Fruit fly (Drosophila melanogaster) whole organism, embryonic: ENCODE data around the gene CG43658.

Experiments used
- Awh ChIP-seq: fragments of 200-800 bp; sonication (Bioruptor generic); IDR thresholded peaks from 2 replicates; pipeline ENCODE4, ENCODE4 v1.3.6; 2022; ENCODE audit warnings: missing biosample characterization, missing genetic modification characterization
- CG10321 ChIP-seq: fragments of 200-800 bp; sonication (Bioruptor generic); IDR thresholded peaks from 2 replicates; pipeline ENCODE4 v1.3.6; 2022; ENCODE audit warnings: missing biosample characterization, missing genetic modification characterization
- CG11398 ChIP-seq: fragments of 200-800 bp; sonication (Bioruptor generic); optimal IDR thresholded peaks from 2 replicates; lab custom pipeline; 2016; ENCODE audit warnings: missing biosample characterization, missing genetic modification characterization
- CG11504 ChIP-seq: fragments of 200-800 bp; sonication (Bioruptor generic); optimal IDR thresholded peaks from 3 replicates; lab custom pipeline; 2019; ENCODE audit warnings: missing biosample characterization, mild to moderate bottlenecking, missing genetic modification characterization, moderate library complexity
- CG12104 ChIP-seq: fragments of 200-800 bp; sonication (Bioruptor generic); optimal IDR thresholded peaks from 3 replicates; lab custom pipeline; 2016; ENCODE audit warnings: missing biosample characterization, missing genetic modification characterization
- CG12391 ChIP-seq: fragments of 200-800 bp; sonication (Bioruptor generic); optimal IDR thresholded peaks from 3 replicates; lab custom pipeline; 2018; ENCODE audit warnings: missing biosample characterization, mild to moderate bottlenecking, missing genetic modification characterization, moderate library complexity
- CG12942 ChIP-seq: fragments of 200-800 bp; sonication (Bioruptor generic); optimal IDR thresholded peaks from 3 replicates; lab custom pipeline; 2016; ENCODE audit warnings: missing biosample characterization, missing genetic modification characterization
- CG13775 ChIP-seq: fragments of 200-800 bp; sonication (Bioruptor generic); optimal IDR thresholded peaks from 3 replicates; lab custom pipeline; 2017; ENCODE audit warnings: missing biosample characterization, mild to moderate bottlenecking, missing genetic modification characterization
- CG1603 ChIP-seq: fragments of 200-800 bp; sonication (Bioruptor generic); optimal IDR thresholded peaks from 2 replicates; lab custom pipeline; 2019; ENCODE audit warnings: missing biosample characterization, mild to moderate bottlenecking, missing genetic modification characterization, moderate library complexity
- CG17829 ChIP-seq: fragments of 200-800 bp; optimal IDR thresholded peaks from 2 replicates; lab custom pipeline; 2019; ENCODE audit warnings: missing biosample characterization, mild to moderate bottlenecking, missing genetic modification characterization, moderate library complexity
- CG31365 ChIP-seq: fragments of 200-800 bp; sonication (Bioruptor generic); optimal IDR thresholded peaks from 2 replicates; lab custom pipeline; 2018; ENCODE audit warnings: missing biosample characterization, mild to moderate bottlenecking, missing genetic modification characterization
- CG31441 ChIP-seq: fragments of 200-800 bp; sonication (Bioruptor generic); IDR thresholded peaks from 2 replicates; pipeline ENCODE4 v1.3.6; 2022; ENCODE audit warnings: missing biosample characterization, missing genetic modification characterization
- CG34422 ChIP-seq: fragments of 200-800 bp; sonication (Bioruptor generic); IDR thresholded peaks from 3 replicates; pipeline ENCODE4 v1.3.6; 2022; ENCODE audit warnings: missing biosample characterization, missing genetic modification characterization
- CG3726 ChIP-seq: fragments of 200-800 bp; sonication (Bioruptor generic); IDR thresholded peaks from 3 replicates; pipeline ENCODE4, ENCODE4 v1.3.6; 2022; ENCODE audit warnings: missing biosample characterization, missing genetic modification characterization
- CG6689 ChIP-seq: fragments of 200-800 bp; sonication (Bioruptor generic); IDR thresholded peaks from 2 replicates; pipeline ENCODE4 v1.3.6; 2022; ENCODE audit warnings: missing biosample characterization, missing genetic modification characterization
- CG7271 ChIP-seq: fragments of 200-800 bp; sonication (Bioruptor generic); optimal IDR thresholded peaks from 2 replicates; lab custom pipeline; 2018; ENCODE audit warnings: missing biosample characterization, mild to moderate bottlenecking, missing genetic modification characterization, moderate library complexity
- CG7745 ChIP-seq: fragments of 200-800 bp; sonication (Bioruptor generic); optimal IDR thresholded peaks from 2 replicates; lab custom pipeline; 2018; ENCODE audit warnings: missing biosample characterization, mild to moderate bottlenecking, missing genetic modification characterization, moderate library complexity
- CG9437 ChIP-seq: fragments of 200-800 bp; sonication (Bioruptor generic); optimal IDR thresholded peaks from 2 replicates; lab custom pipeline; 2018; ENCODE audit warnings: missing biosample characterization, mild to moderate bottlenecking, missing genetic modification characterization
- CG9817 ChIP-seq: fragments of 200-800 bp; sonication (Bioruptor generic); optimal IDR thresholded peaks from 2 replicates; lab custom pipeline; 2018; ENCODE audit warnings: missing biosample characterization, mild to moderate bottlenecking, missing genetic modification characterization, moderate library complexity
- Chrac-16 ChIP-seq: fragments of 200-800 bp; sonication (Bioruptor generic); optimal IDR thresholded peaks from 3 replicates; lab custom pipeline; 2016; ENCODE audit warnings: missing biosample characterization, missing genetic modification characterization
- CoRest ChIP-seq: fragments of 200-800 bp; sonication (Bioruptor generic); optimal IDR thresholded peaks from 3 replicates; lab custom pipeline; 2018; ENCODE audit warnings: missing biosample characterization, mild to moderate bottlenecking, missing genetic modification characterization, moderate library complexity
- Dll ChIP-seq: fragments of 200-800 bp; sonication (Bioruptor generic); IDR thresholded peaks from 4 replicates; pipeline ENCODE4 v1.3.6; 2022; ENCODE audit warnings: missing biosample characterization, missing genetic modification characterization; ENCODE audit not compliant: partially characterized antibody
- Drgx ChIP-seq: fragments of 200-800 bp; sonication (Bioruptor generic); IDR thresholded peaks from 2 replicates; pipeline ENCODE4 v1.3.6; 2022; ENCODE audit warnings: missing biosample characterization, missing genetic modification characterization
- H2.0 ChIP-seq: fragments of 200-800 bp; sonication (Bioruptor generic); IDR thresholded peaks from 2 replicates; pipeline ENCODE4 v1.3.6; 2022; ENCODE audit warnings: missing biosample characterization, missing genetic modification characterization
- HLH54F ChIP-seq: fragments of 200-800 bp; sonication (Bioruptor generic); optimal IDR thresholded peaks from 3 replicates; lab custom pipeline; 2016; ENCODE audit warnings: missing biosample characterization, missing genetic modification characterization
- Hr51 ChIP-seq, 2 experiments: fragments of 200-800 bp; sonication (Bioruptor generic); optimal IDR thresholded peaks; 2 replicates in 1 of 2; 3 replicates in 1 of 2; lab custom pipeline; 2016 to 2018; ENCODE audit warnings: missing biosample characterization in 2 of 2, missing genetic modification characterization in 2 of 2, mild to moderate bottlenecking in 1 of 2, moderate library complexity in 1 of 2
- Lim3 ChIP-seq: fragments of 200-800 bp; sonication (Bioruptor generic); IDR thresholded peaks from 2 replicates; pipeline ENCODE4 v1.3.6; 2022; ENCODE audit warnings: missing biosample characterization, missing genetic modification characterization
- Med ChIP-seq: fragments of 200-800 bp; sonication (Bioruptor generic); peaks from one replicate; lab custom pipeline; 2016; ENCODE audit warnings: missing biosample characterization, missing genetic modification characterization, mild to moderate bottlenecking, inconsistent platforms, moderate library complexity
- Meics ChIP-seq: fragments of 200-800 bp; sonication (Bioruptor generic); optimal IDR thresholded peaks from 2 replicates; lab custom pipeline; 2017; ENCODE audit warnings: missing biosample characterization, mild to moderate bottlenecking, missing genetic modification characterization
- Mes4 ChIP-seq: fragments of 200-800 bp; sonication (Bioruptor generic); optimal IDR thresholded peaks from 2 replicates; lab custom pipeline; 2016; ENCODE audit warnings: missing biosample characterization, missing genetic modification characterization
- Optix ChIP-seq: fragments of 200-800 bp; sonication (Bioruptor generic); IDR thresholded peaks from 3 replicates; pipeline ENCODE4 v1.3.6; 2022; ENCODE audit warnings: missing biosample characterization, missing genetic modification characterization
- Ptx1 ChIP-seq: fragments of 200-800 bp; sonication (Bioruptor generic); IDR thresholded peaks from 2 replicates; pipeline ENCODE4 v1.3.6; 2022; ENCODE audit warnings: missing biosample characterization, missing genetic modification characterization
- Scr ChIP-seq: fragments of 200-800 bp; sonication (Bioruptor generic); IDR thresholded peaks from 2 replicates; pipeline ENCODE4 v1.3.6; 2022; ENCODE audit warnings: missing biosample characterization, missing genetic modification characterization; ENCODE audit not compliant: partially characterized antibody
- az2 ChIP-seq: fragments of 200-800 bp; sonication (Bioruptor generic); optimal IDR thresholded peaks from 3 replicates; lab custom pipeline; 2016; ENCODE audit warnings: missing biosample characterization, missing genetic modification characterization
- bsh ChIP-seq, 2 experiments: fragments of 200-800 bp; sonication (Bioruptor generic); optimal IDR thresholded peaks; 2 replicates each; lab custom pipeline; 2017 to 2018; ENCODE audit warnings: mild to moderate bottlenecking in 2 of 2, missing biosample characterization in 2 of 2, missing genetic modification characterization in 2 of 2, moderate library complexity in 1 of 2
- chinmo ChIP-seq: fragments of 200-800 bp; sonication (Bioruptor generic); IDR thresholded peaks from 4 replicates; pipeline ENCODE4 v1.3.6; 2022; ENCODE audit warnings: missing biosample characterization, missing genetic modification characterization; ENCODE audit not compliant: partially characterized antibody
- dati ChIP-seq: fragments of 200-800 bp; sonication (Bioruptor generic); IDR thresholded peaks from 2 replicates; pipeline ENCODE4 v1.3.6; 2022; ENCODE audit warnings: missing biosample characterization, missing genetic modification characterization
- eyg ChIP-seq: fragments of 200-800 bp; sonication (Bioruptor generic); optimal IDR thresholded peaks from 3 replicates; lab custom pipeline; 2016; ENCODE audit warnings: missing biosample characterization, missing genetic modification characterization
- grau ChIP-seq: fragments of 200-800 bp; optimal IDR thresholded peaks from 3 replicates; lab custom pipeline; 2019; ENCODE audit warnings: missing biosample characterization, mild to moderate bottlenecking, missing genetic modification characterization, moderate library complexity
- hkb ChIP-seq, 2 experiments: fragments of 200-800 bp in 1 of 2; fragments of >200 bp in 1 of 2; sonication (Bioruptor generic) in 1 of 2; IDR thresholded peaks in 1 of 2; optimal IDR thresholded peaks in 1 of 2; 2 replicates each; pipeline versions ENCODE4 v1.3.6 to Lab custom; 2017 to 2022; ENCODE audit warnings: missing biosample characterization in 1 of 2, missing genetic modification characterization in 1 of 2
- lbe ChIP-seq: fragments of 200-800 bp; sonication (Bioruptor generic); optimal IDR thresholded peaks from 2 replicates; lab custom pipeline; 2016; ENCODE audit warnings: missing biosample characterization, mild to moderate bottlenecking, missing genetic modification characterization
- lmd ChIP-seq: fragments of 200-800 bp; sonication (Bioruptor generic); IDR thresholded peaks from 2 replicates; pipeline ENCODE4 v1.3.6; 2022; ENCODE audit warnings: missing biosample characterization, missing genetic modification characterization
- luna ChIP-seq: fragments of 200-800 bp; sonication (Bioruptor generic); optimal IDR thresholded peaks from 2 replicates; lab custom pipeline; 2016; ENCODE audit warnings: missing biosample characterization, missing genetic modification characterization
- odd ChIP-seq: fragments of 200-800 bp; sonication (Bioruptor generic); optimal IDR thresholded peaks from 2 replicates; lab custom pipeline; 2017; ENCODE audit warnings: missing biosample characterization, mild to moderate bottlenecking, missing genetic modification characterization
- phol ChIP-seq: fragments of 200-800 bp; sonication (Bioruptor generic); optimal IDR thresholded peaks from 3 replicates; lab custom pipeline; 2018; ENCODE audit warnings: missing biosample characterization, mild to moderate bottlenecking, missing genetic modification characterization, moderate library complexity
- pita ChIP-seq: fragments of 200-800 bp; sonication (Bioruptor generic); optimal IDR thresholded peaks from 2 replicates; lab custom pipeline; 2017; ENCODE audit warnings: missing biosample characterization, mild to moderate bottlenecking, missing genetic modification characterization
- slbo ChIP-seq: fragments of 200-800 bp; sonication (Bioruptor generic); IDR thresholded peaks from 2 replicates; pipeline ENCODE4 v1.3.6; 2022; ENCODE audit warnings: missing biosample characterization, missing genetic modification characterization
- trh ChIP-seq: fragments of 200-800 bp; sonication (Bioruptor generic); optimal IDR thresholded peaks from 2 replicates; lab custom pipeline; 2016; ENCODE audit warnings: missing biosample characterization, missing genetic modification characterization
- ttk ChIP-seq: fragments of 200-800 bp; sonication (Bioruptor generic); IDR thresholded peaks from 2 replicates; pipeline ENCODE4 v2.1.2; 2022; ENCODE audit warnings: missing biosample characterization, missing genetic modification characterization
- vfl ChIP-seq: fragments of 200-800 bp; sonication (Bioruptor generic); optimal IDR thresholded peaks from 2 replicates; lab custom pipeline; 2016; ENCODE audit warnings: missing biosample characterization, missing genetic modification characterization

The CG43658 gene

dm6 chrX:17489853-17490252 is 71.1 kb downstream of the CG43658 start (continued):
- TF ChIP-seq Lim3 (GFP tag; lab: Robert Waterston, UW), result no peak
- TF ChIP-seq HLH54F, result no peak
- peak; percentile 19 for TF ChIP-seq CG1603 (tag; lab: Kevin White, UChicago)
- no peak for TF ChIP-seq CG10321
- TF ChIP-seq az2 (GFP tag; lab: Kevin White, UChicago), result no peak
- no peak for TF ChIP-seq eyg
- peak; percentile 17; the same call in 1 of the 3 replicates for TF ChIP-seq CG34422 (GFP tag; lab: Robert Waterston, UW)
- TF ChIP-seq grau, result no peak
- no peak for TF ChIP-seq Scr (GFP tag; lab: Robert Waterston, UW)
- peak; percentile 2 for TF ChIP-seq phol (tag; lab: Kevin White, UChicago)
- peak; percentile 20 for TF ChIP-seq CG11504 (tag; lab: Kevin White, UChicago)
- TF ChIP-seq bsh (GFP tag; optimal IDR thresholded peaks at IDR 0.05; lab: Kevin White, UChicago), result peak in 1 of 2 experiments; percentile 13
- TF ChIP-seq CG31365 (tag; lab: Kevin White, UChicago), result no peak
- 0 out of 2 replicates have a peak, but pooled peaks have one; percentile 12 for TF ChIP-seq CG6689 (GFP tag; lab: Robert Waterston, UW)
- TF ChIP-seq luna, result no peak
- no peak for TF ChIP-seq hkb (optimal IDR thresholded peaks at IDR 0.05; lab: Kevin White, UChicago)
- no peak for TF ChIP-seq hkb (GFP tag; IDR thresholded peaks at IDR 0.05; lab: Robert Waterston, UW)
- peak; percentile 56 for TF ChIP-seq Med (GFP tag; lab: Kevin White, UChicago)
- peak; percentile 2 for TF ChIP-seq Chrac-16
- TF ChIP-seq vfl (GFP tag; lab: Kevin White, UChicago), result no peak
- TF ChIP-seq H2.0 (GFP tag; lab: Robert Waterston, UW), result 0 out of 2 replicates have a peak, but pooled peaks have one; percentile 24
- no peak for TF ChIP-seq CG7271 (tag; lab: Kevin White, UChicago)
- no peak for TF ChIP-seq ttk (GFP tag; lab: Robert Waterston, UW)
- TF ChIP-seq Dll, result no peak
- peak in 1 of 2 experiments; percentile 34 for TF ChIP-seq Hr51 (GFP tag; optimal IDR thresholded peaks at IDR 0.05; lab: Kevin White, UChicago)
- no peak for TF ChIP-seq chinmo (GFP tag; lab: Robert Waterston, UW)
- no peak for TF ChIP-seq CG9817 (tag; lab: Kevin White, UChicago)
- TF ChIP-seq Mes4 (GFP tag; lab: Kevin White, UChicago), result no peak
- TF ChIP-seq pita, result no peak
- TF ChIP-seq Ptx1 (GFP tag; lab: Robert Waterston, UW), result 0 out of 2 replicates have a peak, but pooled peaks have one; percentile 19
- TF ChIP-seq CG13775 (GFP tag; lab: Kevin White, UChicago), result peak; percentile 10
- TF ChIP-seq slbo, result peak; percentile 24; the same call in 1 of the 2 replicates
- TF ChIP-seq dati (GFP tag; lab: Robert Waterston, UW), result no peak
- no peak for TF ChIP-seq CG11398 (GFP tag; lab: Kevin White, UChicago)
- TF ChIP-seq lbe (GFP tag; lab: Kevin White, UChicago), result peak; percentile 82
- TF ChIP-seq Optix, result no peak
- TF ChIP-seq Meics, result no peak
- TF ChIP-seq trh, result no peak
- TF ChIP-seq CG3726 (GFP tag; lab: Robert Waterston, UW), result no peak
- TF ChIP-seq Drgx (GFP tag; lab: Robert Waterston, UW), result 0 out of 2 replicates have a peak, but pooled peaks have one; percentile 19
- no peak for TF ChIP-seq CG9437
- TF ChIP-seq CG17829 (tag; lab: Kevin White, UChicago), result no peak
- TF ChIP-seq CG31441 (GFP tag; lab: Robert Waterston, UW), result no peak
- no peak for TF ChIP-seq odd
- TF ChIP-seq lmd (GFP tag; lab: Robert Waterston, UW), result no peak
- TF ChIP-seq CoRest (tag; lab: Kevin White, UChicago), result peak; percentile 27
- TF ChIP-seq CG12942 (GFP tag; lab: Kevin White, UChicago), result no peak
- TF ChIP-seq Awh (GFP tag; lab: Robert Waterston, UW), result 0 out of 2 replicates have a peak, but pooled peaks have one; percentile 22
- TF ChIP-seq CG12104 (GFP tag; lab: Kevin White, UChicago), result no peak
- TF ChIP-seq CG12391 (tag; lab: Kevin White, UChicago), result peak; percentile 1
- no peak for TF ChIP-seq CG7745 (tag; lab: Kevin White, UChicago)
